Worm (Caenorhabditis elegans) whole organism, L4 larva: ENCODE results near the gene srx-135.

Source experiments
- F49E8.2 ChIP-seq: sonication (generic microtip); optimal IDR thresholded peaks from 2 replicates; lab custom pipeline; 2016; ENCODE audit warnings: missing compliant biosample characterization, mild to moderate bottlenecking, missing genetic modification characterization, borderline replicate concordance
- R02D3.7 ChIP-seq: fragments of 150-350 bp; sonication (generic microtip); optimal IDR thresholded peaks from 3 replicates; lab custom pipeline; 2014; ENCODE audit warnings: missing biosample characterization, missing genetic modification characterization
- ces-1 ChIP-seq: fragments of 150-350 bp; sonication (generic microtip); optimal IDR thresholded peaks from 4 replicates; lab custom pipeline; 2014; ENCODE audit warnings: missing biosample characterization, missing genetic modification reagents, missing genetic modification characterization
- lin-29 ChIP-seq: fragments of 200-800 bp; sonication (Bioruptor generic); IDR thresholded peaks from 2 replicates; pipeline ENCODE4 v1.3.6; 2022; ENCODE audit warnings: missing genetic modification reagents, missing genetic modification characterization, missing compliant biosample characterization
- mxl-2 ChIP-seq: fragments of 200-800 bp; sonication (Bioruptor generic); conservative IDR thresholded peaks from 2 replicates; pipeline ENCODE4 v1.3.6; 2022; ENCODE audit warnings: missing genetic modification reagents, missing genetic modification characterization, missing compliant biosample characterization
- nhr-102 ChIP-seq: sonication (generic microtip); optimal IDR thresholded peaks from 2 replicates; lab custom pipeline; 2016; ENCODE audit warnings: mild to moderate bottlenecking, missing genetic modification characterization, moderate library complexity, missing compliant biosample characterization
- nhr-111 ChIP-seq: fragments of 200-800 bp; sonication (Bioruptor generic); optimal IDR thresholded peaks from 2 replicates; lab custom pipeline; 2018; ENCODE audit warnings: mild to moderate bottlenecking, missing genetic modification characterization, missing compliant biosample characterization
- nhr-42 ChIP-seq: fragments of 200-800 bp; sonication (Bioruptor generic); IDR thresholded peaks from 2 replicates; pipeline ENCODE4 v1.3.6; 2022; ENCODE audit warnings: missing genetic modification characterization, missing compliant biosample characterization
- unc-62 ChIP-seq, 3 experiments: fragments of 150-350 bp in 1 of 3; sonication (generic microtip); optimal IDR thresholded peaks in 2 of 3; peaks in 1 of 3; 1 replicate in 1 of 3; 2 replicates in 2 of 3; lab custom pipeline; 2014 to 2017; ENCODE audit warnings: missing biosample characterization in 3 of 3, missing genetic modification characterization in 3 of 3, missing genetic modification reagents in 3 of 3, missing genotype in 1 of 3
- vab-7 ChIP-seq: fragments of 200-800 bp; sonication (Bioruptor generic); IDR thresholded peaks from 2 replicates; pipeline ENCODE4 v1.3.6; 2022; ENCODE audit warnings: missing genetic modification reagents, missing genetic modification characterization, missing compliant biosample characterization

ce11 chrV:13891489-13891888, 32.5 kb downstream of the srx-135 start:
- TF ChIP-seq vab-7 (GFP tag; lab: Robert Waterston, UW) (no peak), lin-29 (GFP tag; lab: Robert Waterston, UW) (no peak), nhr-102 (tag; lab: Kevin White, UChicago) (no peak), R02D3.7 (tag; lab: Kevin White, UChicago) (no peak), nhr-111 (no peak), nhr-42 (GFP tag; lab: Robert Waterston, UW) (no peak), ces-1 (GFP tag; lab: Kevin White, UChicago) (no peak), mxl-2 (GFP tag; lab: Robert Waterston, UW) (no peak), unc-62 (GFP tag; optimal IDR thresholded peaks at IDR 0.05 in 1 of 2; lab: Kevin White, UChicago) (no peak), unc-62 (tag; optimal IDR thresholded peaks at IDR 0.05; lab: Kevin White, UChicago) (no peak), F49E8.2 (tag; lab: Kevin White, UChicago) (no peak)
